Fruit fly (Drosophila melanogaster): ENCODE data around the gene CG1965.

The CG1965 gene

DNA sequence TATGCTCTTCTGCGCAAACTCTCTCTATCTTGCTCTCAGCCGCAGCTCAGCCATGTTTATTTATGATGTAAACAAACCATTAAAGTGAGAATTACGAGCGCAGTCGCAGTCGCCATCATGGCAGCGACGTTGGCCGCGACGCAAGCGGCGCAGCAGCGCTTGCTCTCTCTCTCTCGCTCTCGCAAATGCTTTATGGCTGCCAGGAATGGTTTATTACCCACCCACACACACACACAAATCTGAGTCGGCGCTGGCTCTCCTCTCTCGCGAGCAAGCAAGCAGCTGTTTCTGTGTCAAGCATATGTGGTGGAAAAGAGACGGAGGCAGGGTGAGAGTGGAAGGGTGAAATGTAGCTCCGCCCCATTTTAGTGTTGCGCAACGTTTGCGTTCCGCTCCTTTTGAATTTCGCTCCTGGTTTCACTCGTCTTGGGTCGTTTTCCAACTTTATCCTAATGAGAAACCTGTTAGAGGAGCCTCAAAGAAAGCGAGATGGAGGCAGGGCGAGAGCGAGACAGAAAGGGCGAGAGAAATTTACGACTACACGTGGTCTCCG lies 29.9 kb upstream of the CG1965 start (continued):
- TF ChIP-seq Lpt (GFP tag; optimal IDR thresholded peaks at IDR 0.05) = no peak
- TF ChIP-seq CG11762 (GFP tag; optimal IDR thresholded peaks at IDR 0.05; ENCODE audit: insufficient read depth) = no peak
- TF ChIP-seq Gug (GFP tag; IDR thresholded peaks at IDR 0.05) = no peak
- peak; percentile 8 for TF ChIP-seq CG6792 (GFP tag; optimal IDR thresholded peaks at IDR 0.05)
- no peak for TF ChIP-seq CG10669 (GFP tag; optimal IDR thresholded peaks at IDR 0.05)
- TF ChIP-seq achi (GFP tag; optimal IDR thresholded peaks at IDR 0.05) = peak; percentile 25
- TF ChIP-seq salr (GFP tag; optimal IDR thresholded peaks at IDR 0.05) = peak in 1 of 2 experiments; percentile 21
- no peak for TF ChIP-seq dsx (GFP tag; optimal IDR thresholded peaks at IDR 0.05; ENCODE audit: poor library complexity, severe bottlenecking)
- no peak for TF ChIP-seq CG32006 (GFP tag; optimal IDR thresholded peaks at IDR 0.05)
- TF ChIP-seq CG3032 (tag; optimal IDR thresholded peaks at IDR 0.05) = no peak
- TF ChIP-seq CG11902 (GFP tag; optimal IDR thresholded peaks at IDR 0.05) = no peak

DNA sequence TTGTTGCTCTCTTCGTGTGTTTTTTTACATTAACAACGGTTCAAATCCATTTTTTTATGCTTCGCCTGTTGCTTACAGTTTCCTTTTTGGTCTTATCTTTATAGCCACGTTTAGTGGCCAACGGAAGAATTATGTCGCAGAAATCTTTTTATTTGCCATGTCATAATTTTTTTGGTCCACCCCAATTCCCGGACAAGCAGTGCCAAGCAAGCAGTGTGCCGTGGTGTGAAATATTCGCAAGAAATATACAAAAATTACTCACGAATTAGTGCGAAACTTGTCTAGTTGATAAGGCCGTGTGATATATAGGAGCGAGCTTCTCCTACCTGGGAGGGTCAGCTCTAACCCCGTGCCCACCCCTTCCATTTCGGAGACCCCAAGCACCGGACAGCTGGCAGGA lies 26.3 kb upstream of the CG1965 start:
- TF ChIP-seq net (GFP tag; optimal IDR thresholded peaks at IDR 0.05) = no peak
- no peak for TF ChIP-seq CG10669 (GFP tag; optimal IDR thresholded peaks at IDR 0.05)
- TF ChIP-seq fkh (GFP tag; optimal IDR thresholded peaks at IDR 0.05) = no peak
- TF ChIP-seq Ets96B (tag; optimal IDR thresholded peaks at IDR 0.05) = no peak
- TF ChIP-seq Sox15 (GFP tag; optimal IDR thresholded peaks at IDR 0.05) = no peak
- TF ChIP-seq CG6808 (GFP tag; optimal IDR thresholded peaks at IDR 0.05) = no peak
- TF ChIP-seq Hr38 (GFP tag; optimal IDR thresholded peaks at IDR 0.05) = no peak
- TF ChIP-seq fd59A (GFP tag; optimal IDR thresholded peaks at IDR 0.05) = no peak
- TF ChIP-seq CG34406 (GFP tag; optimal IDR thresholded peaks at IDR 0.05) = no peak
- TF ChIP-seq Sox14 (GFP tag; optimal IDR thresholded peaks at IDR 0.05) = no peak
- TF ChIP-seq Lpt (GFP tag; optimal IDR thresholded peaks at IDR 0.05) = no peak
- no peak for TF ChIP-seq salr (GFP tag; optimal IDR thresholded peaks at IDR 0.05)

- TF ChIP-seq Sox102F (GFP tag; optimal IDR thresholded peaks at IDR 0.05) = no peak
- TF ChIP-seq Blimp-1 (GFP tag; optimal IDR thresholded peaks at IDR 0.05) = no peak
- no peak for TF ChIP-seq Hr4 (GFP tag; optimal IDR thresholded peaks at IDR 0.05)
- TF ChIP-seq cyc (GFP tag; optimal IDR thresholded peaks at IDR 0.05) = no peak
- no peak for TF ChIP-seq dsx (GFP tag; optimal IDR thresholded peaks at IDR 0.05; ENCODE audit: poor library complexity, severe bottlenecking)
- no peak for TF ChIP-seq CG34406 (GFP tag; optimal IDR thresholded peaks at IDR 0.05)
- no peak for TF ChIP-seq Hr39 (GFP tag; optimal IDR thresholded peaks at IDR 0.05)
- no peak for TF ChIP-seq eg (GFP tag; IDR thresholded peaks at IDR 0.05)
- TF ChIP-seq CG3919 (GFP tag; optimal IDR thresholded peaks at IDR 0.05) = no peak
- no peak for TF ChIP-seq Smox (GFP tag; optimal IDR thresholded peaks at IDR 0.05)
- TF ChIP-seq CG10669 (GFP tag; optimal IDR thresholded peaks at IDR 0.05) = no peak
- no peak for TF ChIP-seq CG4318 (GFP tag; optimal IDR thresholded peaks at IDR 0.05)
- no peak for TF ChIP-seq net (GFP tag; optimal IDR thresholded peaks at IDR 0.05)
- no peak for TF ChIP-seq esn (GFP tag; optimal IDR thresholded peaks at IDR 0.05)
- TF ChIP-seq Eip78C (GFP tag) = no peak
- TF ChIP-seq CG8319 (GFP tag; optimal IDR thresholded peaks at IDR 0.05) = no peak
- TF ChIP-seq pdm3 (GFP tag; optimal IDR thresholded peaks at IDR 0.05) = no peak
- no peak for TF ChIP-seq Ets96B (tag; optimal IDR thresholded peaks at IDR 0.05)
- TF ChIP-seq Sox15 (GFP tag; optimal IDR thresholded peaks at IDR 0.05) = no peak
Measured at dm6 chr3R:7044016-7044415, 23.2 kb upstream of the CG1965 start.

dm6 chr3R:7052242-7052641 lies 15.0 kb upstream of the CG1965 start, which contains the start of gene Sodh1:
TSS of gene Sodh1 (plus strand) at chr3R:7052335.
- no peak for TF ChIP-seq OdsH (GFP tag; optimal IDR thresholded peaks at IDR 0.05)
- no peak for TF ChIP-seq Hr38 (GFP tag; optimal IDR thresholded peaks at IDR 0.05)
- no peak for TF ChIP-seq Hr4 (GFP tag; optimal IDR thresholded peaks at IDR 0.05)
- no peak for TF ChIP-seq acj6 (GFP tag; optimal IDR thresholded peaks at IDR 0.05)
- TF ChIP-seq cyc (GFP tag; optimal IDR thresholded peaks at IDR 0.05) = no peak

Measured in whole organism, prepupa.